Worm (Caenorhabditis elegans) whole organism, L1 larva: Measurements from ENCODE around the gene dohh-1.

Experiments
- C34B4.2 ChIP-seq: sonication (generic microtip); optimal IDR thresholded peaks from 2 replicates; lab custom pipeline; 2017; ENCODE audit warnings: mild to moderate bottlenecking, missing genetic modification characterization, missing compliant biosample characterization
- aly-2 ChIP-seq: fragments of 150-350 bp; optimal IDR thresholded peaks from 2 replicates; lab custom pipeline; 2014; ENCODE audit warnings: missing biosample characterization, missing genetic modification characterization
- ama-1 ChIP-seq: fragments of 150-350 bp; optimal IDR thresholded peaks from 2 replicates; lab custom pipeline; 2014
- ceh-8 ChIP-seq: fragments of 200-800 bp; sonication (Bioruptor generic); optimal IDR thresholded peaks from 2 replicates; lab custom pipeline; 2018; ENCODE audit warnings: mild to moderate bottlenecking, missing genetic modification characterization, moderate library complexity, missing compliant biosample characterization
- ceh-88 ChIP-seq: fragments of 200-800 bp; sonication (Bioruptor generic); IDR thresholded peaks from 2 replicates; pipeline ENCODE4 v1.3.6; 2022; ENCODE audit warnings: missing genetic modification characterization, missing compliant biosample characterization
- ceh-90 ChIP-seq: sonication (generic microtip); optimal IDR thresholded peaks from 2 replicates; lab custom pipeline; 2016; ENCODE audit warnings: missing genetic modification characterization, missing compliant biosample characterization
- dsc-1 ChIP-seq: sonication (generic microtip); optimal IDR thresholded peaks from 2 replicates; lab custom pipeline; 2016; ENCODE audit warnings: mild to moderate bottlenecking, missing genetic modification characterization, missing compliant biosample characterization
- efl-1 ChIP-seq, 4 experiments: fragments of 150-350 bp; optimal IDR thresholded peaks in 3 of 4; peaks in 1 of 4; 1 replicate in 1 of 4; 2 replicates in 3 of 4; lab custom pipeline; 2014; ENCODE audit warnings: missing biosample characterization in 2 of 4, missing genetic modification characterization in 2 of 4, missing genetic modification reagents in 2 of 4
- efl-3 ChIP-seq: fragments of 200-800 bp; sonication (Bioruptor generic); optimal IDR thresholded peaks from 2 replicates; lab custom pipeline; 2018; ENCODE audit warnings: mild to moderate bottlenecking, missing genetic modification characterization, missing compliant biosample characterization
- egl-13 ChIP-seq: sonication (generic microtip); optimal IDR thresholded peaks from 2 replicates; lab custom pipeline; 2016; ENCODE audit warnings: missing genotype, missing genetic modification reagents, missing genetic modification characterization, missing compliant biosample characterization
- elt-3 ChIP-seq, 6 experiments: fragments of 150-350 bp in 1 of 6; sonication (generic microtip); optimal IDR thresholded peaks; 2 replicates each; lab custom pipeline; 2017 to 2018; ENCODE audit warnings: missing biosample characterization in 6 of 6, missing genetic modification characterization in 6 of 6, inconsistent platforms in 1 of 6
- fkh-8 ChIP-seq: sonication (generic microtip); optimal IDR thresholded peaks from 2 replicates; lab custom pipeline; 2016; ENCODE audit warnings: mild to moderate bottlenecking, missing genetic modification characterization, missing compliant biosample characterization
- hlh-4 ChIP-seq: sonication (generic microtip); optimal IDR thresholded peaks from 2 replicates; lab custom pipeline; 2016; ENCODE audit warnings: mild to moderate bottlenecking, missing genetic modification characterization, missing compliant biosample characterization
- hpl-2 ChIP-seq: fragments of 150-350 bp; optimal IDR thresholded peaks from 2 replicates; lab custom pipeline; 2014; ENCODE audit warnings: missing biosample characterization, missing genetic modification reagents, missing genetic modification characterization
- irx-1 ChIP-seq: sonication (generic microtip); optimal IDR thresholded peaks from 2 replicates; lab custom pipeline; 2016; ENCODE audit warnings: missing genetic modification characterization, missing compliant biosample characterization
- lin-13 ChIP-seq: fragments of 150-350 bp; optimal IDR thresholded peaks from 2 replicates; lab custom pipeline; 2014; ENCODE audit warnings: missing biosample characterization, missing genetic modification reagents, missing genetic modification characterization
- lin-14 ChIP-seq: fragments of 200-800 bp; sonication (Bioruptor generic); optimal IDR thresholded peaks from 2 replicates; lab custom pipeline; 2018; ENCODE audit warnings: mild to moderate bottlenecking, missing genetic modification characterization, moderate library complexity, missing compliant biosample characterization
- lin-35 ChIP-seq, 2 experiments: fragments of 150-350 bp; optimal IDR thresholded peaks; 2 replicates each; lab custom pipeline; 2014; ENCODE audit warnings: missing biosample characterization in 2 of 2, missing genetic modification characterization in 2 of 2, missing genetic modification reagents in 2 of 2
- lsy-2 ChIP-seq, 2 experiments: fragments of 150-350 bp; optimal IDR thresholded peaks; 2 replicates each; lab custom pipeline; 2014; ENCODE audit warnings: missing biosample characterization in 2 of 2, missing genetic modification characterization in 2 of 2
- mab-9 ChIP-seq: fragments of 200-800 bp; sonication (Bioruptor generic); IDR thresholded peaks from 2 replicates; pipeline ENCODE4 v1.3.6; 2022; ENCODE audit warnings: missing genetic modification reagents, missing genetic modification characterization, missing compliant biosample characterization
- mdl-1 ChIP-seq, 2 experiments: fragments of 150-350 bp; optimal IDR thresholded peaks; 2 replicates each; lab custom pipeline; 2014 to 2017; ENCODE audit warnings: missing biosample characterization in 2 of 2, missing genetic modification characterization in 2 of 2, inconsistent platforms in 1 of 2
- mep-1 ChIP-seq: fragments of 150-350 bp; optimal IDR thresholded peaks from 2 replicates; lab custom pipeline; 2014; ENCODE audit warnings: missing biosample characterization, missing genetic modification characterization
- nhr-11 ChIP-seq: fragments of 150-350 bp; optimal IDR thresholded peaks from 2 replicates; lab custom pipeline; 2014; ENCODE audit warnings: missing biosample characterization, missing genetic modification characterization
- nhr-19 ChIP-seq: fragments of 200-800 bp; sonication (Bioruptor generic); conservative IDR thresholded peaks from 2 replicates; pipeline ENCODE4 v1.3.6; 2022; ENCODE audit warnings: missing genetic modification characterization, missing compliant biosample characterization
- nhr-237 ChIP-seq: fragments of 150-350 bp; optimal IDR thresholded peaks from 2 replicates; lab custom pipeline; 2014; ENCODE audit warnings: missing biosample characterization, missing genetic modification characterization
- nhr-47 ChIP-seq: sonication (generic microtip); optimal IDR thresholded peaks from 2 replicates; lab custom pipeline; 2016; ENCODE audit warnings: mild to moderate bottlenecking, missing genetic modification characterization, moderate library complexity, missing compliant biosample characterization
- nhr-71 ChIP-seq: sonication (generic microtip); optimal IDR thresholded peaks from 2 replicates; lab custom pipeline; 2016; ENCODE audit warnings: mild to moderate bottlenecking, missing genetic modification characterization, moderate library complexity, missing compliant biosample characterization
- nhr-77 ChIP-seq: fragments of 150-350 bp; optimal IDR thresholded peaks from 2 replicates; lab custom pipeline; 2014; ENCODE audit warnings: missing biosample characterization, missing genetic modification characterization
- nhr-84 ChIP-seq: sonication (generic microtip); optimal IDR thresholded peaks from 2 replicates; lab custom pipeline; 2017; ENCODE audit warnings: missing biosample characterization, missing genetic modification characterization
- nhr-85 ChIP-seq: sonication (generic microtip); peaks from one replicate; lab custom pipeline; 2016; ENCODE audit warnings: missing genetic modification characterization, inconsistent platforms, missing compliant biosample characterization
- nhr-90 ChIP-seq: sonication (generic microtip); optimal IDR thresholded peaks from 2 replicates; lab custom pipeline; 2016; ENCODE audit warnings: mild to moderate bottlenecking, missing genetic modification characterization, missing compliant biosample characterization; ENCODE audit not compliant: poor library complexity
- rnt-1 ChIP-seq: sonication (generic microtip); optimal IDR thresholded peaks from 2 replicates; lab custom pipeline; 2016; ENCODE audit warnings: mild to moderate bottlenecking, missing genetic modification characterization, moderate library complexity, missing compliant biosample characterization
- skn-1 ChIP-seq: fragments of 150-350 bp; optimal IDR thresholded peaks from 2 replicates; lab custom pipeline; 2014; ENCODE audit warnings: missing biosample characterization, missing genetic modification characterization
- snu-23 ChIP-seq: sonication (generic microtip); optimal IDR thresholded peaks from 2 replicates; lab custom pipeline; 2016; ENCODE audit warnings: missing genetic modification characterization, missing compliant biosample characterization
- sptf-1 ChIP-seq: fragments of 150-350 bp; optimal IDR thresholded peaks from 2 replicates; lab custom pipeline; 2014; ENCODE audit warnings: missing biosample characterization, missing genetic modification characterization
- tbx-2 ChIP-seq: sonication (generic microtip); optimal IDR thresholded peaks from 2 replicates; lab custom pipeline; 2016; ENCODE audit warnings: missing genetic modification characterization, missing compliant biosample characterization
- unc-86 ChIP-seq: sonication (generic microtip); optimal IDR thresholded peaks from 2 replicates; lab custom pipeline; 2016; ENCODE audit warnings: missing genetic modification characterization, missing compliant biosample characterization
- xbp-1 ChIP-seq: sonication (generic microtip); optimal IDR thresholded peaks from 2 replicates; lab custom pipeline; 2016; ENCODE audit warnings: missing genetic modification characterization, missing compliant biosample characterization
- ztf-4 ChIP-seq: fragments of 150-350 bp; optimal IDR thresholded peaks from 2 replicates; lab custom pipeline; 2014; ENCODE audit warnings: missing biosample characterization, missing genetic modification characterization

Gene dohh-1

ce11 chrII:10543457-10544137 is 36.2 kb upstream of the dohh-1 start:
- TF ChIP-seq ceh-8 (GFP tag; lab: Kevin White, UChicago) (peak; percentile 30), nhr-85 (tag; lab: Kevin White, UChicago) (peak; percentile 35), lin-14 (peak; percentile 3), mep-1 (tag; lab: Kevin White, UChicago) (peak; percentile 6), efl-1 (optimal IDR thresholded peaks at IDR 0.05; lab: Kevin White, UChicago) (no peak), efl-1 (GFP tag; optimal IDR thresholded peaks at IDR 0.05 in 1 of 2; lab: Kevin White, UChicago) (peak in 1 of 2 experiments; percentile 93), hpl-2 (GFP tag; lab: Kevin White, UChicago) (no peak), tbx-2 (tag; lab: Kevin White, UChicago) (no peak), ama-1 (lab: Kevin White, UChicago) (peak; percentile 78), nhr-90 (tag; lab: Kevin White, UChicago) (no peak), ztf-4 (tag; lab: Kevin White, UChicago) (peak; percentile 69), xbp-1 (tag; lab: Kevin White, UChicago) (no peak), nhr-11 (tag; lab: Kevin White, UChicago) (no peak), hlh-4 (no peak), nhr-71 (tag; lab: Kevin White, UChicago) (peak; percentile 10), lin-35 (GFP tag; optimal IDR thresholded peaks at IDR 0.05; lab: Kevin White, UChicago) (peak in 1 of 2 experiments; percentile 33)
- TF ChIP-seq, all 84 proteins: peak for 9

DNA sequence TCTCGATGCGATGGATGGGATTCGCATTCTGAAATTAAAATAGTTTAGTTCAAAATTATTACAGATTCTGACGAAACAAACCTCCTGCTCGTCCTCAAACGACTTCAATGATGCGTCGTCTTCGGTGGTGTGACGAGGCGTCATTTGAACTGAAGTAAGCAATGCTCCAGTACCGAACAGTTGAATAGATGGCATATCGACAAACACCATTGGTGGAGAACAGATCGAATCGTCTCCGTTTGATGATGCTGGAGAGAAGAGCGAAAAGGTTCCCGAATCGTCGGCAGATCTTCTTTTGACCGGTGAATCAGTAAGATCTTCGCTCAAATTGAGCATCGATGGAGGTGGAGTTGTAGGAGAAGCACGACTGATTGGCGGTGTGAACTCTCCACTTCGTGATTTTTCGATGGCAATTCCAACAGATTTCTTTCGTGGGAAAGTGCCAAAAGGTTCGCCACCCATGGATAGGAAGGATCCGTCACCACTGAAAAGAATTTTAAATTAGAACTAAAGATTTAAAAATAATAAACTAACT is 35.3 kb upstream of the dohh-1 start:
- no peak for TF ChIP-seq hpl-2 (GFP tag; lab: Kevin White, UChicago)
- peak; percentile 7 for TF ChIP-seq ama-1 (lab: Kevin White, UChicago)
- TF ChIP-seq nhr-11 (tag; lab: Kevin White, UChicago): no peak
- TF ChIP-seq nhr-19 (GFP tag; lab: Robert Waterston, UW): no peak
- peak; percentile 33 for TF ChIP-seq nhr-85 (tag; lab: Kevin White, UChicago)
- no peak for TF ChIP-seq lin-35 (GFP tag; optimal IDR thresholded peaks at IDR 0.05; lab: Kevin White, UChicago)
- TF ChIP-seq, all 84 proteins: peak for 2

- TF ChIP-seq aly-2 (tag; lab: Kevin White, UChicago) (peak; percentile 7), rnt-1 (tag; lab: Kevin White, UChicago) (peak; percentile 21), nhr-85 (tag; lab: Kevin White, UChicago) (no peak), mep-1 (tag; lab: Kevin White, UChicago) (no peak), efl-1 (optimal IDR thresholded peaks at IDR 0.05; lab: Kevin White, UChicago) (no peak), efl-1 (GFP tag; optimal IDR thresholded peaks at IDR 0.05 in 1 of 2; lab: Kevin White, UChicago) (peak in 1 of 2 experiments; percentile 87), nhr-90 (tag; lab: Kevin White, UChicago) (peak; percentile 4), irx-1 (tag; lab: Kevin White, UChicago) (peak; percentile 9), ama-1 (lab: Kevin White, UChicago) (peak; percentile 60), lin-35 (GFP tag; optimal IDR thresholded peaks at IDR 0.05; lab: Kevin White, UChicago) (peak in 1 of 2 experiments; percentile 23), lin-14 (no peak)
- TF ChIP-seq, all 84 proteins: peak for 7
These were observed 34.5 kb upstream of the dohh-1 start for ce11 chrII:10545213-10545612.

DNA sequence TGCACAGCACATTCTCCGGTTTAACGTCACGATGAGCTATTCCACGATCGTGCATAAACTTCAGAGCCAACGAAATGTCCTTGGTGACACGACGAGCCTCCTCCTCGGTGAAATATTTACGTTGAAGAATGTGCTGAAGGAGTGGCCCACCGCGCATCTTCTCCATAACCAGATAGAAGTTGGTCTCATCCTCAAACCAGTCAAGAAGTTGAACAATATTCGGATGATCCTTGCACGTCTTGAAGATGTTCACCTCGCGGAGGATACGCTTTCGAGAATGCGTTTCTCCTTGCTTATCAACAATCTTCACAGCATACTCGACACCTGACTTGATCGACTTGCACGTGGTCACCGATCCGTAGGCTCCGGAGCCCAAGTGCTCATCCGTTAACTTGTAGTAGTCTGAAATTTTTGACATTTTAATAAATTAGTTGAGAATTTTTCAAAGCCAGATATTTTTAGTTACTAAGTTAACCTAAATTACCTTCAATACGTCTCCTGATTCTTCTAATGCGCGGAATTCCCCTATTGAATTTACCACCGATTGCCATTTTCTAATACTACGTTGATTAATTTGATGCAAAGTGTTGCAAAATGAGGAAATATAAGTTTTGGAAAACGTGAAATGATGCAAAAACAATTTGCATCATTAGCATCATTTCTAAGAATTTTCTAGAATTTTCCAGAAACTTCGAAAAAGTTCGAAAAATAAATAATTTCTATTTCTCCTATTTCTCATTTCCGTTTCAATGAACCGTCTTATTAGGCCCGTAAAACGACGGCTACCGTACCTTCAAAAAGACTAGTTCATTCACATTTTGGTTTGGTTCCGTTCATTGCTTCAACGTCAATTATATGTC is 33.6 kb upstream of the dohh-1 start:
- no peak for TF ChIP-seq efl-3 (GFP tag; lab: Kevin White, UChicago)
- peak; percentile 0 for TF ChIP-seq dsc-1 (tag; lab: Kevin White, UChicago)
- TF ChIP-seq ceh-8 (GFP tag; lab: Kevin White, UChicago): no peak
- no peak for TF ChIP-seq nhr-77 (tag; lab: Kevin White, UChicago)
- TF ChIP-seq sptf-1: no peak
- TF ChIP-seq hlh-4: no peak
- no peak for TF ChIP-seq nhr-237
- no peak for TF ChIP-seq skn-1 (tag; lab: Kevin White, UChicago)
- TF ChIP-seq ceh-88 (GFP tag; lab: Robert Waterston, UW): no peak
- TF ChIP-seq snu-23 (GFP tag; lab: Kevin White, UChicago): peak; percentile 9
- TF ChIP-seq nhr-19 (GFP tag; lab: Robert Waterston, UW): no peak
- TF ChIP-seq efl-1 (optimal IDR thresholded peaks at IDR 0.05; lab: Kevin White, UChicago): no peak
- peak in 1 of 2 experiments; percentile 70 for TF ChIP-seq efl-1 (GFP tag; optimal IDR thresholded peaks at IDR 0.05 in 1 of 2; lab: Kevin White, UChicago)
- no peak for TF ChIP-seq mdl-1 (tag; optimal IDR thresholded peaks at IDR 0.05; lab: Kevin White, UChicago)
- TF ChIP-seq C34B4.2 (tag; lab: Kevin White, UChicago): no peak
- no peak for TF ChIP-seq ceh-90 (tag; lab: Kevin White, UChicago)
- TF ChIP-seq unc-86 (tag; lab: Kevin White, UChicago): no peak
- TF ChIP-seq mab-9: no peak
- TF ChIP-seq ama-1 (lab: Kevin White, UChicago): peak; percentile 9
- no peak for TF ChIP-seq egl-13 (tag; lab: Kevin White, UChicago)
- TF ChIP-seq nhr-84 (tag; lab: Kevin White, UChicago): no peak
- TF ChIP-seq fkh-8 (tag; lab: Kevin White, UChicago): peak; percentile 36
- no peak for TF ChIP-seq lin-13 (GFP tag; lab: Kevin White, UChicago)
- TF ChIP-seq elt-3 (tag; optimal IDR thresholded peaks at IDR 0.05; lab: Kevin White, UChicago): no peak
- TF ChIP-seq nhr-47 (tag; lab: Kevin White, UChicago): peak; percentile 13
- no peak for TF ChIP-seq lsy-2 (tag; optimal IDR thresholded peaks at IDR 0.05; lab: Kevin White, UChicago)
- no peak for TF ChIP-seq xbp-1 (tag; lab: Kevin White, UChicago)
- no peak for TF ChIP-seq lin-14
